Worm (Caenorhabditis elegans): ENCODE data around the gene Y41D4B.1.

Gene Y41D4B.1

DNA sequence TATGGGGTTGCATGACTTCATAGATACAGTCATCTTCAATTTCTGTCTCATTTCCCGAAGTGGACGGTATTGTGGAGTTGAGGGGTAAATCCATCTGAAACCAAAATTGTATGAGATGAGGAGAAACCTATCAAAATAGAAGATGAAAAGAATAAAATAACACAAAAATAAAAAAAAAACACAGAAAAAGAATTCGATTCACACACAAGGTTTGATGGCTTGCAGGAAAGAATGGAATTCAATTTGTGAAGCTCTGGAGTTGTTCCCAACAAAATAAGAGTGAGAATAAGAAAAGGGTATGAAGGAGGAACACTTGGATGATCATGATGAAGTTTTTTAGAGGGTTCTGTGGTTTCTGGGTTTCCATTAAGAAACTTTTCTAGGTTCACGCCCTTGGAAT, 9.6 kb downstream of the Y41D4B.1 start, which contains the start of gene Y41D4B.24:
TSS of gene Y41D4B.24 (minus strand) at position 101 of the 400 bp plus-strand sequence.
- no peak for TF ChIP-seq nhr-28 (tag; optimal IDR thresholded peaks at IDR 0.05)
- TF ChIP-seq elt-1 (tag; optimal IDR thresholded peaks at IDR 0.05): no peak
- no peak for TF ChIP-seq skn-1 (tag; optimal IDR thresholded peaks at IDR 0.05)
- no peak for TF ChIP-seq nhr-11 (tag; optimal IDR thresholded peaks at IDR 0.05)
- no peak for TF ChIP-seq nhr-12 (tag; optimal IDR thresholded peaks at IDR 0.05)
- no peak for TF ChIP-seq ZK546.5 (tag; optimal IDR thresholded peaks at IDR 0.05)
- no peak for TF ChIP-seq elt-3 (tag; optimal IDR thresholded peaks at IDR 0.05)
- no peak for TF ChIP-seq nhr-67 (tag; optimal IDR thresholded peaks at IDR 0.05)
- TF ChIP-seq lin-39 (tag; optimal IDR thresholded peaks at IDR 0.05): no peak
- TF ChIP-seq aly-2 (tag; optimal IDR thresholded peaks at IDR 0.05): no peak
- no peak for TF ChIP-seq lin-15B (tag; optimal IDR thresholded peaks at IDR 0.05)
- no peak for TF ChIP-seq fos-1 (tag; optimal IDR thresholded peaks at IDR 0.05)

DNA sequence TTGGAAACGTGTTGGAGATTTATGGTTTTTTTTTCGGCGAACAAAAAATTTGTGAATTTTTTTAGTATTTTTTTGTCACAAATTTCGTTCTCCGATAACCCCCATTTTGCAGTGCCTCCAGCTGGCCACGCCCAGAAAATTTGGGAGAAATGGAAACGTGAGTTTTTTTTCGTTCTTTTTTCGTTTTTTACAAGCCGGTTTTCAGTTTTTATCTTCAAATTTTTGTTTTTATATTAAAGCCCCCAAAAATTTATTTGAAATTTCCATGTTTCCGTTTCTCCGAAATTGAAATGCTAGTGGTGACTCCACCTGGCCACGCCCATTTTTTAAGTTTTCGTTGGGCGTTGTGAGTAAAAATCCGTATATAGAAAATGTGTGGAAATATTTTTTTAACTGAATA, 14.7 kb downstream of the Y41D4B.1 start:
- no peak for TF ChIP-seq nhr-28 (tag; optimal IDR thresholded peaks at IDR 0.05)
- no peak for TF ChIP-seq ama-1 (optimal IDR thresholded peaks at IDR 0.05)
- no peak for TF ChIP-seq nhr-76 (tag; optimal IDR thresholded peaks at IDR 0.05)
- TF ChIP-seq egl-27 (tag; optimal IDR thresholded peaks at IDR 0.05): no peak
- TF ChIP-seq ceh-82 (tag; optimal IDR thresholded peaks at IDR 0.05): no peak
- TF ChIP-seq hmg-11 (tag; optimal IDR thresholded peaks at IDR 0.05): no peak
- TF ChIP-seq eor-1 (tag; optimal IDR thresholded peaks at IDR 0.05): no peak
- no peak for TF ChIP-seq nhr-237 (tag; optimal IDR thresholded peaks at IDR 0.05)
- TF ChIP-seq nhr-77 (tag; optimal IDR thresholded peaks at IDR 0.05): no peak
- no peak for TF ChIP-seq aly-2 (tag; optimal IDR thresholded peaks at IDR 0.05)
- no peak for TF ChIP-seq snpc-4 (tag; optimal IDR thresholded peaks at IDR 0.05)
- no peak for TF ChIP-seq nhr-11 (tag; optimal IDR thresholded peaks at IDR 0.05)
- TF ChIP-seq ztf-4 (tag; optimal IDR thresholded peaks at IDR 0.05): no peak
- no peak for TF ChIP-seq nhr-67 (tag; optimal IDR thresholded peaks at IDR 0.05)

DNA sequence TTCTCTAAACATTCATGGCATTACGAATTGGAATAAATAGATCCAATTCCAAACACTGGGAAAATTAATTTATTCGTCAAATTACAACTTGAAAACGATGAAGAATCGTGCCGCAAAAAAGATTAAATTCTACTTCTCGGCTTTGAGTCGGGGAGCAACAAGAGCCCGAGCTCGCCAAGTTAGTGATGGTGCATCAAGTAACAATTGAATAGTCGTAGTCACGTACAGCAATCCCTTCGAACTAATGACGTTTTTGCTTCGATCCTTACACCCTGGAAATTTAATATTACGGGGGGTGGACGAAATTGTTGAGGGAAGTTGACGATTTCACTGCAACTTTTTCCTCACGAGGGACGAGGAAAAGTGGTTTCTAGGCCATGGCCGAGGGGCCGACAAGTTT, 19.2 kb downstream of the Y41D4B.1 start:
- TF ChIP-seq egl-5 (tag; optimal IDR thresholded peaks at IDR 0.05): no peak
- TF ChIP-seq nhr-25 (tag; optimal IDR thresholded peaks at IDR 0.05): no peak
- TF ChIP-seq tbx-2 (tag; optimal IDR thresholded peaks at IDR 0.05): no peak
- peak; percentile 30 for TF ChIP-seq fkh-10 (GFP tag; optimal IDR thresholded peaks at IDR 0.05)
- TF ChIP-seq ceh-28 (tag; optimal IDR thresholded peaks at IDR 0.05): no peak
- TF ChIP-seq ceh-82 (tag; optimal IDR thresholded peaks at IDR 0.05): no peak
- TF ChIP-seq egl-27 (tag; optimal IDR thresholded peaks at IDR 0.05): no peak
- TF ChIP-seq jun-1 (tag; optimal IDR thresholded peaks at IDR 0.05): no peak

DNA sequence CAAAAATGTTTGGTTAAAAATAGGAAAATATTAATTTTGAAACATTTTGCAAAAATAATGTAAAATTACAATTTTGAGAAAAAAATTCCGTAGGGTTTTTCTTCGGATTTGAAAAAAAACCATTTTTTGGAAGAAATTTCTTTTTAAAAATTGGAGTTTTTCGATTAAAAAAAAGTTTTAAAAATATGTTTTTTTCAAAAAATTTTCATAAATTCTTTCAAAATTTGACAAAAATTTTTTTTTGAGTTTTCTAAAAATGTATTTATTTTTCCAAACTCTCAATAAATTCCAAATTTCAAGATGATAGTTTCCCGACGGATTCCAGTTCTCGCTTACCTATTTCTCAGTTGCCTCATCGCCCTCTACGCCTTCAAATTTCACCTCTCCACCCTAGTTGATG, 27.1 kb downstream of the Y41D4B.1 start, which contains the start of gene bus-2:
TSS of gene bus-2 (plus strand) at position 301 of the 400 bp plus-strand sequence.
- TF ChIP-seq lin-15B (tag; optimal IDR thresholded peaks at IDR 0.05): no peak
- no peak for TF ChIP-seq ama-1 (optimal IDR thresholded peaks at IDR 0.05)
- no peak for TF ChIP-seq hmg-11 (tag; optimal IDR thresholded peaks at IDR 0.05)
- no peak for TF ChIP-seq nhr-67 (tag; optimal IDR thresholded peaks at IDR 0.05)
- TF ChIP-seq ceh-28 (tag; optimal IDR thresholded peaks at IDR 0.05): no peak
- no peak for TF ChIP-seq egl-27 (tag; optimal IDR thresholded peaks at IDR 0.05)
- TF ChIP-seq unc-39 (tag; optimal IDR thresholded peaks at IDR 0.05): no peak
- TF ChIP-seq lsy-12 (tag; optimal IDR thresholded peaks at IDR 0.05): no peak
- no peak for TF ChIP-seq eor-1 (tag; optimal IDR thresholded peaks at IDR 0.05)
- no peak for TF ChIP-seq nhr-77 (tag; optimal IDR thresholded peaks at IDR 0.05)
- no peak for TF ChIP-seq snpc-4 (tag; optimal IDR thresholded peaks at IDR 0.05)
- no peak for TF ChIP-seq R02D3.7 (tag; optimal IDR thresholded peaks at IDR 0.05)
- TF ChIP-seq skn-1 (tag; optimal IDR thresholded peaks at IDR 0.05): no peak
- no peak for TF ChIP-seq ZK546.5 (tag; optimal IDR thresholded peaks at IDR 0.05)
- no peak for TF ChIP-seq ztf-11 (tag; optimal IDR thresholded peaks at IDR 0.05)

DNA sequence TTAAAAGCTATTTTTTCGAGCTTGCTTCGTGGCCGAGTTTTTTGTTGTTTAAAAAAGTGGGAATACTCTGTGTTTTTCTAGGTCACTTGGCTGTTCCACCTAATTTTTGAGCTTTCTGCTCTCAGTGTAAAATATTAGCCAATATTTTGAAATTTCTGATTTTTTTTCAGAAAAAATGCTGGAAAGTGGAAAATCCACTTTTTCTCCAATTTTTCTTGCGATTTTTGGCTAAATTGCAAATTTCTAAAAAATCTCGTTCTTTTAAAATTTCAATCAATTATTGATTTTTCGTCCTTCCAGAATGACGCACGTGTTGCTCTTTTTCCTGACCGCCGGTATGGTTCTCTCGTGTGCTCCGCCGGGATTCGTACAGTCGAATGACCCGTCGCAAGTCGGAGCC, 34.5 kb downstream of the Y41D4B.1 start, which contains the start of gene K08D12.4:
TSS of gene K08D12.4 (plus strand) at position 301 of the 400 bp plus-strand sequence.
- TF ChIP-seq ceh-28 (tag; optimal IDR thresholded peaks at IDR 0.05): peak; percentile 2
- no peak for TF ChIP-seq unc-62 (GFP tag; optimal IDR thresholded peaks at IDR 0.05)

DNA sequence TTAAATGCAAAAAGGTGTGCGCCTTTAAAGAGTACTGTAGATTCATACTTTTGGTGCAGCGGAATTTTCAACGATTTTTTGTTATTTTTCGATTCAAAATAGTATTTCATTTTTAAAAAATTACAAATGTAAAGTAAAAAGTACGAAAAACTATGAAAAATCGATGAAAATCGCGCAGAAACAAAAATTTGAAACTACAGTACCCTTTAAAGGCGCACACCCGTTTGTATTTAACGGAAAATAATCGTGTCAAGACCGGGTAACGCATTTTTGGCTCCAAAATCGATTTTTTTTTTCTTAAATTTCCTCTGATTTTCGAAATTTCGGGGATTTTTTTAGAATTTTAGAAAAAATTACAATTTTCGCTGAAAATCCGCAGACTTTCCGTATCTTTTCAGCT, 35.5 kb downstream of the Y41D4B.1 start:
- no peak for TF ChIP-seq nhr-23 (tag; optimal IDR thresholded peaks at IDR 0.05)
- TF ChIP-seq aly-2 (tag; optimal IDR thresholded peaks at IDR 0.05): no peak
- no peak for TF ChIP-seq lin-15B (tag; optimal IDR thresholded peaks at IDR 0.05)
- TF ChIP-seq ceh-28 (tag; optimal IDR thresholded peaks at IDR 0.05): no peak
- no peak for TF ChIP-seq eor-1 (tag; optimal IDR thresholded peaks at IDR 0.05)
- TF ChIP-seq nhr-12 (tag; optimal IDR thresholded peaks at IDR 0.05): no peak
- TF ChIP-seq lin-39 (tag; optimal IDR thresholded peaks at IDR 0.05): no peak
- no peak for TF ChIP-seq nfya-1 (tag; optimal IDR thresholded peaks at IDR 0.05; ENCODE audit: insufficient read depth)
- no peak for TF ChIP-seq ztf-4 (tag; optimal IDR thresholded peaks at IDR 0.05)
- TF ChIP-seq mdl-1 (tag; optimal IDR thresholded peaks at IDR 0.05): no peak
- TF ChIP-seq snpc-4 (tag; optimal IDR thresholded peaks at IDR 0.05): no peak
- no peak for TF ChIP-seq nhr-67 (tag; optimal IDR thresholded peaks at IDR 0.05)
- TF ChIP-seq elt-3 (tag; optimal IDR thresholded peaks at IDR 0.05): no peak

Data from whole organism, L3 larva.